Fruit fly (Drosophila melanogaster) whole organism, embryonic: Measurements from ENCODE around the gene mus201.
A peak's percentile ranks its signal among the peaks of the same experiment; 100 is the strongest.

ENCODE experiments used
- Ada2b ChIP-seq: fragments of 200-800 bp; sonication (Bioruptor generic); IDR thresholded peaks from 2 replicates; pipeline ENCODE4 v1.3.6; 2022; ENCODE audit warnings: missing biosample characterization, missing genetic modification characterization
- Awh ChIP-seq: fragments of 200-800 bp; sonication (Bioruptor generic); IDR thresholded peaks from 2 replicates; pipeline ENCODE4, ENCODE4 v1.3.6; 2022; ENCODE audit warnings: missing biosample characterization, missing genetic modification characterization
- Bgb ChIP-seq: fragments of 200-800 bp; sonication (Bioruptor generic); IDR thresholded peaks from 2 replicates; pipeline ENCODE4 v1.3.6; 2022; ENCODE audit warnings: missing biosample characterization, missing genetic modification characterization; ENCODE audit not compliant: partially characterized antibody
- CG12659 ChIP-seq: fragments of 200-800 bp; sonication (Bioruptor generic); optimal IDR thresholded peaks from 3 replicates; lab custom pipeline; 2017; ENCODE audit warnings: mild to moderate bottlenecking, missing biosample characterization, missing genetic modification reagents, missing genetic modification characterization
- CG12744 ChIP-seq: fragments of 200-800 bp; sonication (Bioruptor generic); optimal IDR thresholded peaks from 2 replicates; lab custom pipeline; 2016; ENCODE audit warnings: missing biosample characterization, missing genetic modification characterization
- CG14965 ChIP-seq: fragments of 200-800 bp; sonication (Bioruptor generic); optimal IDR thresholded peaks from 2 replicates; lab custom pipeline; 2016; ENCODE audit warnings: missing biosample characterization, missing genetic modification characterization, borderline replicate concordance
- CG15479 ChIP-seq: fragments of 200-800 bp; sonication (Bioruptor generic); optimal IDR thresholded peaks from 3 replicates; lab custom pipeline; 2019; ENCODE audit warnings: missing biosample characterization, mild to moderate bottlenecking, missing genetic modification characterization, moderate library complexity
- CG15601 ChIP-seq: fragments of 200-800 bp; sonication (Bioruptor generic); optimal IDR thresholded peaks from 3 replicates; lab custom pipeline; 2019; ENCODE audit warnings: missing biosample characterization, mild to moderate bottlenecking, missing genetic modification characterization, moderate library complexity
- CG16815 ChIP-seq: fragments of 200-800 bp; sonication (Bioruptor generic); optimal IDR thresholded peaks from 3 replicates; lab custom pipeline; 2017; ENCODE audit warnings: missing biosample characterization, mild to moderate bottlenecking, missing genetic modification characterization
- CG32532 ChIP-seq: fragments of 200-800 bp; sonication (Bioruptor generic); IDR thresholded peaks from 2 replicates; pipeline ENCODE4 v1.3.6; 2022; ENCODE audit warnings: missing biosample characterization, missing genetic modification characterization
- CG3281 ChIP-seq: fragments of 200-800 bp; sonication (Bioruptor generic); optimal IDR thresholded peaks from 3 replicates; lab custom pipeline; 2017; ENCODE audit warnings: missing biosample characterization, mild to moderate bottlenecking, missing genetic modification characterization
- CG6765 ChIP-seq: fragments of 200-800 bp; sonication (Bioruptor generic); optimal IDR thresholded peaks from 3 replicates; lab custom pipeline; 2017; ENCODE audit warnings: missing biosample characterization, mild to moderate bottlenecking, missing genetic modification characterization
- CG6791 ChIP-seq: fragments of 200-800 bp; sonication (Bioruptor generic); IDR thresholded peaks from 3 replicates; pipeline ENCODE4 v1.3.6; 2022; ENCODE audit warnings: missing biosample characterization, missing genetic modification characterization; ENCODE audit not compliant: partially characterized antibody
- CG7928 ChIP-seq: fragments of 200-800 bp; sonication (Bioruptor generic); optimal IDR thresholded peaks from 2 replicates; lab custom pipeline; 2017; ENCODE audit warnings: missing biosample characterization, mild to moderate bottlenecking, missing genetic modification characterization
- CG8290 ChIP-seq, 3 experiments: fragments of 200-800 bp; sonication (Bioruptor generic); optimal IDR thresholded peaks; 2 replicates each; lab custom pipeline; 2016 to 2019; ENCODE audit warnings: missing biosample characterization in 3 of 3, missing genetic modification characterization in 3 of 3, mild to moderate bottlenecking in 2 of 3, moderate library complexity in 1 of 3
- CTCF ChIP-seq: fragments of 200-800 bp; sonication (Bioruptor generic); optimal IDR thresholded peaks from 2 replicates; lab custom pipeline; 2017; ENCODE audit warnings: missing biosample characterization, mild to moderate bottlenecking, missing genetic modification characterization, moderate library complexity
- CrebB ChIP-seq: fragments of 200-800 bp; sonication (Bioruptor generic); optimal IDR thresholded peaks from 3 replicates; lab custom pipeline; 2018; ENCODE audit warnings: missing biosample characterization, mild to moderate bottlenecking, missing genetic modification characterization
- Dp ChIP-seq: fragments of 200-800 bp; sonication (Bioruptor generic); optimal IDR thresholded peaks from 2 replicates; lab custom pipeline; 2018; ENCODE audit warnings: missing biosample characterization, mild to moderate bottlenecking, missing genetic modification characterization, moderate library complexity
- Drgx ChIP-seq: fragments of 200-800 bp; sonication (Bioruptor generic); IDR thresholded peaks from 2 replicates; pipeline ENCODE4 v1.3.6; 2022; ENCODE audit warnings: missing biosample characterization, missing genetic modification characterization
- Fer1 ChIP-seq: fragments of 200-800 bp; sonication (Bioruptor generic); optimal IDR thresholded peaks from 2 replicates; lab custom pipeline; 2017; ENCODE audit warnings: missing biosample characterization, mild to moderate bottlenecking, missing genetic modification characterization
- Hr78 ChIP-seq, 2 experiments: fragments of 200-800 bp in 1 of 2; fragments of >200 bp in 1 of 2; sonication (Bioruptor generic) in 1 of 2; optimal IDR thresholded peaks; 2 replicates each; lab custom pipeline; 2017 to 2019; ENCODE audit warnings: missing biosample characterization in 2 of 2, missing genetic modification characterization in 2 of 2, mild to moderate bottlenecking in 1 of 2, moderate library complexity in 1 of 2
- MBD-R2 ChIP-seq: fragments of 200-800 bp; sonication (Bioruptor generic); IDR thresholded peaks from 2 replicates; pipeline ENCODE4 v1.3.6; 2022; ENCODE audit warnings: missing biosample characterization, missing genetic modification characterization
- Med ChIP-seq: fragments of 200-800 bp; sonication (Bioruptor generic); peaks from one replicate; lab custom pipeline; 2016; ENCODE audit warnings: missing biosample characterization, missing genetic modification characterization, mild to moderate bottlenecking, inconsistent platforms, moderate library complexity
- NC2β ChIP-seq: fragments of 200-800 bp; sonication (Bioruptor generic); optimal IDR thresholded peaks from 2 replicates; lab custom pipeline; 2016; ENCODE audit warnings: missing biosample characterization, missing genetic modification characterization
- Nf-YC ChIP-seq: fragments of 200-800 bp; optimal IDR thresholded peaks from 3 replicates; lab custom pipeline; 2019; ENCODE audit warnings: missing biosample characterization, mild to moderate bottlenecking, missing genetic modification characterization, moderate library complexity
- Ravus ChIP-seq: fragments of 200-800 bp; sonication (Bioruptor generic); IDR thresholded peaks from 2 replicates; pipeline ENCODE4 v1.3.6; 2022; ENCODE audit warnings: missing biosample characterization, missing genetic modification characterization
- Vsx1 ChIP-seq: fragments of 200-800 bp; sonication (Bioruptor generic); optimal IDR thresholded peaks from 2 replicates; lab custom pipeline; 2017; ENCODE audit warnings: missing biosample characterization, mild to moderate bottlenecking, missing genetic modification characterization, missing genetic modification reagents
- az2 ChIP-seq: fragments of 200-800 bp; sonication (Bioruptor generic); optimal IDR thresholded peaks from 3 replicates; lab custom pipeline; 2016; ENCODE audit warnings: missing biosample characterization, missing genetic modification characterization
- bowl ChIP-seq: fragments of 200-800 bp; sonication (Bioruptor generic); IDR thresholded peaks from 2 replicates; pipeline ENCODE4 v1.3.6; 2022; ENCODE audit warnings: missing biosample characterization, missing genetic modification characterization
- cato ChIP-seq: fragments of 200-800 bp; sonication (Bioruptor generic); optimal IDR thresholded peaks from 2 replicates; lab custom pipeline; 2016; ENCODE audit warnings: missing biosample characterization, missing genetic modification characterization, borderline replicate concordance
- dimm ChIP-seq: fragments of 200-800 bp; sonication (Bioruptor generic); IDR thresholded peaks from 2 replicates; pipeline ENCODE4 v1.3.6; 2022; ENCODE audit warnings: missing biosample characterization, missing genetic modification characterization
- en ChIP-seq: fragments of 200-800 bp; sonication (Bioruptor generic); optimal IDR thresholded peaks from 2 replicates; lab custom pipeline; 2016; ENCODE audit warnings: missing biosample characterization, missing genetic modification characterization
- gce ChIP-seq: fragments of 200-800 bp; sonication (Bioruptor generic); IDR thresholded peaks from 3 replicates; pipeline ENCODE4 v1.3.6; 2022; ENCODE audit warnings: missing biosample characterization, missing genetic modification characterization
- gsb ChIP-seq: fragments of 200-800 bp; sonication (Bioruptor generic); IDR thresholded peaks from 2 replicates; pipeline ENCODE4 v1.3.6; 2022; ENCODE audit warnings: missing biosample characterization, missing genetic modification characterization
- hb ChIP-seq: fragments of 200-800 bp; sonication (Bioruptor generic); IDR thresholded peaks from 3 replicates; pipeline ENCODE4 v1.3.6; 2022; ENCODE audit warnings: missing biosample characterization, missing genetic modification characterization; ENCODE audit not compliant: partially characterized antibody
- lilli ChIP-seq: fragments of 200-800 bp; sonication (Bioruptor generic); optimal IDR thresholded peaks from 3 replicates; lab custom pipeline; 2016; ENCODE audit warnings: missing biosample characterization, missing genetic modification characterization
- mld ChIP-seq: fragments of 200-800 bp; sonication (Bioruptor generic); IDR thresholded peaks from 3 replicates; pipeline ENCODE4 v1.3.6; 2022; ENCODE audit warnings: missing biosample characterization, missing genetic modification characterization; ENCODE audit not compliant: partially characterized antibody
- oc ChIP-seq: fragments of 200-800 bp; sonication (Bioruptor generic); optimal IDR thresholded peaks from 2 replicates; lab custom pipeline; 2018; ENCODE audit warnings: missing biosample characterization, mild to moderate bottlenecking, missing genetic modification characterization, moderate library complexity
- p53 ChIP-seq: fragments of 200-800 bp; sonication (Bioruptor generic); optimal IDR thresholded peaks from 2 replicates; lab custom pipeline; 2016; ENCODE audit warnings: missing biosample characterization, missing genetic modification characterization
- pan ChIP-seq, 4 experiments: fragments of >200 bp in 3 of 4; fragments of 200-800 bp in 1 of 4; sonication (Bioruptor generic) in 1 of 4; optimal IDR thresholded peaks in 3 of 4; IDR thresholded peaks in 1 of 4; 2 replicates each; pipeline versions ENCODE4 v1.3.6 to Lab custom; 2017 to 2022; ENCODE audit warnings: missing biosample characterization in 2 of 4, missing genetic modification characterization in 2 of 4, mixed read lengths in 1 of 4
- psq ChIP-seq: fragments of 200-800 bp; sonication (Bioruptor generic); optimal IDR thresholded peaks from 2 replicates; lab custom pipeline; 2017; ENCODE audit warnings: missing biosample characterization, missing genetic modification characterization
- slou ChIP-seq: fragments of 200-800 bp; sonication (Bioruptor generic); optimal IDR thresholded peaks from 3 replicates; lab custom pipeline; 2016; ENCODE audit warnings: missing biosample characterization, missing genetic modification characterization
- sug ChIP-seq: fragments of 200-800 bp; optimal IDR thresholded peaks from 2 replicates; lab custom pipeline; 2019; ENCODE audit warnings: missing biosample characterization, mild to moderate bottlenecking, missing genetic modification characterization, moderate library complexity
- tll ChIP-seq, 2 experiments: fragments of 200-800 bp in 1 of 2; fragments of >200 bp in 1 of 2; sonication (Bioruptor generic) in 1 of 2; optimal IDR thresholded peaks; 2 replicates each; lab custom pipeline; 2017 to 2019; ENCODE audit warnings: missing biosample characterization in 2 of 2, missing genetic modification characterization in 2 of 2, mild to moderate bottlenecking in 1 of 2, moderate library complexity in 1 of 2
- zf30C ChIP-seq: fragments of 200-800 bp; sonication (Bioruptor generic); optimal IDR thresholded peaks from 3 replicates; lab custom pipeline; 2018; ENCODE audit warnings: missing biosample characterization, mild to moderate bottlenecking, missing genetic modification characterization

The mus201 gene

DNA sequence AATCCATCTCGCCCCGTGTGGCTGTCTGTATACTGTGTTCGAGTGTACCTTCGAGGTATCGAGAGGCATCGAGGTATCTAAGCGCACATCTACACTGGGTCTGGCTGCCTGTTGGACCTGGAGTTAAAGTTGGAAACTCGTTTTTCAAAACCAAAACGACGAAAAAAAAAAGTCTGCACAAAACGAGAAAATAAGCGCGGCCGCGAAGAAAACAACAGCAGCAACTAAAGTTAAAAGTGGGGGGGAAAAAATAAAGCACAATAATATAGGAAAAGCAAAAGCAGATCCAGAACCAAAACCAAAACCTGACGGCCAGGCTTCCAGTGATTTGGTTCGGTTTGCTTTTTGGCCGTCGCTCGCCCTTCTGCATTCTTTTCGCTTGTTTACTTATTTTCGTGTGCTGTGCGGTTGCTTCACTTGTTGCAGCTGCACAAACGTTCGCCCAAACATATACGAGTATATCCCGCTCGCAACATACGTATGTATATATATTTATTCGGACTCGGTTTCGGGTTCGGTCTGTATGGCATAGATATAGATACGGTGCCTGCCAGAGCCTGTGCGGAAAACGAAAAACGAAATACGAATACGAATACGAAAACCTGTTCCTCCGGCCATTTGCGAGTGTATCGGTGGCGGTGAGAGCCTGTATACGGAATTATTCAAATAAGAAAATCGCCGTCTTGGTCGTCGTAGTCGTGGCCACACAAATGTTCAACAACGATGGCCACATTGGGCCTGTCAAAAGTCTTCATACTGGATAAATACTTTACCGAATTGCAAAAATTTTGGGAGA is 41.1 kb downstream of the mus201 start (continued):
- no peak for TF ChIP-seq Nf-YC (tag; lab: Kevin White, UChicago)
- no peak for TF ChIP-seq CG14965 (GFP tag; lab: Kevin White, UChicago)
- TF ChIP-seq CG12659 (GFP tag; lab: Kevin White, UChicago): no peak
- no peak for TF ChIP-seq CG15601 (tag; lab: Kevin White, UChicago)
- peak; percentile 18 for TF ChIP-seq CG15479 (GFP tag; lab: Kevin White, UChicago)
- TF ChIP-seq zf30C: no peak
- no peak for TF ChIP-seq CG16815 (GFP tag; lab: Kevin White, UChicago)
- no peak for TF ChIP-seq CrebB (tag; lab: Kevin White, UChicago)
- no peak for TF ChIP-seq Ravus (GFP tag; lab: Robert Waterston, UW)
- peak; percentile 66 for TF ChIP-seq Drgx
- no peak for TF ChIP-seq p53 (GFP tag; lab: Kevin White, UChicago)
- TF ChIP-seq CG7928 (GFP tag; lab: Kevin White, UChicago): no peak
- no peak for TF ChIP-seq az2 (GFP tag; lab: Kevin White, UChicago)
- no peak for TF ChIP-seq en
- TF ChIP-seq dimm (GFP tag; lab: Robert Waterston, UW): no peak
- no peak for TF ChIP-seq mld
- no peak for TF ChIP-seq NC2β (GFP tag; lab: Kevin White, UChicago)
- no peak for TF ChIP-seq gsb
- TF ChIP-seq Med (GFP tag; lab: Kevin White, UChicago): peak; percentile 70
- TF ChIP-seq cato (GFP tag; lab: Kevin White, UChicago): no peak
- no peak for TF ChIP-seq gce (GFP tag; lab: Robert Waterston, UW)
- peak; percentile 29; the same call in 1 of the 3 replicates for TF ChIP-seq CG6791 (GFP tag; lab: Robert Waterston, UW)
- no peak for TF ChIP-seq CG8290 (GFP tag; optimal IDR thresholded peaks at IDR 0.05; lab: Kevin White, UChicago)
- TF ChIP-seq CG8290 (tag; optimal IDR thresholded peaks at IDR 0.05; lab: Kevin White, UChicago): no peak
- no peak for TF ChIP-seq MBD-R2 (GFP tag; lab: Robert Waterston, UW)
- TF ChIP-seq lilli (GFP tag; lab: Kevin White, UChicago): no peak
- TF ChIP-seq Bgb: no peak

DNA sequence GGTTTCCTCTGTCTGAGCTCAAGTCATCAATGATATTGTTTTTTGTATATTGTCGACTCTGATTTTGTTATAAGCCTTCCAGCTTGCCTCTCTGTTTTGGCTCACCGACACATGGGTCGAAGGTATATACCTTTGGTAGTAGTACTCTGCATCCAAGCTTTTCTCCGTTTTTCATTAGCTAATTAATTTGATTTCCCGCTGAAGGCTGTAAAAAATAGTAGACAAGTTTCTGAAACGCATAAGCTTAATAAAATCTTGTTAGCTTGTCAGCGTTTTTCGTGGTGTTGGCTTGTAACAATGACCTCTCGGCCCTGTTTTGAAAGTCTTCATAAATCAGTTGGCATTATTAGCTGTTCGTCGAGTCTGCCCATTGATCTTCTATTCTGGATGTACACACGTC is 42.9 kb downstream of the mus201 start:
- no peak for TF ChIP-seq Bgb
- peak; percentile 42; the same call in 1 of the 2 replicates for TF ChIP-seq Awh (GFP tag; lab: Robert Waterston, UW)
- TF ChIP-seq oc (tag; lab: Kevin White, UChicago): peak; percentile 72
- no peak for TF ChIP-seq bowl (GFP tag; lab: Robert Waterston, UW)
- TF ChIP-seq slou (GFP tag; lab: Kevin White, UChicago): no peak
- TF ChIP-seq Hr78 (GFP tag; optimal IDR thresholded peaks at IDR 0.05; lab: Kevin White, UChicago): peak in 1 of 2 experiments; percentile 36
- TF ChIP-seq CG6765 (GFP tag; lab: Kevin White, UChicago): no peak
- TF ChIP-seq Vsx1 (GFP tag; lab: Kevin White, UChicago): peak; percentile 74

DNA sequence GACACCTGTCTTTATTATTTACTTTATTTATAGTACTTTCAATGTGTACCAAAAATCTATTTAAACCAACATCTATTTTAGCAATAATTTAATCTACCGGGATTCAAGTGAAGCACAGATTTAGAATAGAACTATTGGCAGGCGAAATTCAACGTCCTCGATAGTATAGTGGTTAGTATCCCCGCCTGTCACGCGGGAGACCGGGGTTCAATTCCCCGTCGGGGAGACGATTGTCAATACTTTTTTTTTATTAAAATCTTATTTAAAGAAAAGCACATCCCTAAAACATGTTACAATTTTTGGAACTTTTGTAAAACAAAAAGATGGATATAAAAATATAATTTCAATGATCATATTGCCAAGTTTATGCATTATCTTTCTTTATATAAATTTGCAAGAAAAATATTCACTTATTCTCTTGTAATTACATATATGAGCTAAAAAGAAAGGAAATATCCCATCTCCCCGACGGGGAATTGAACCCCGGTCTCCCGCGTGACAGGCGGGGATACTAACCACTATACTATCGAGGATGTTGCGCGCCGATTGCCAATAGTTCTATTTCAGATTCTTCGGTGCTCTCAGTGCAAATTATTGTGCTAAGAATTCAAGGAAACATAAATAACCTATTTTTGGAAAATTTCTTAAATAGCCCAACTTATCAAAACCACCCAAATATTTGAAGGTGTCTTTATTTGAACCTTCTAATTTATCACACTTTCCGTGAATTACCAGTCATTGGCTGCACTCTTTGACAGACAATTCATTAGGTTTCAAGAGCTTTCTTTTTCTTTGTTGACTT is 43.9 kb downstream of the mus201 start, which contains the start of gene CG43796:
Gene CG43796 (plus strand): TSS at position 752 of the 802 bp plus-strand sequence.
- TF ChIP-seq CTCF (GFP tag; lab: Kevin White, UChicago) (peak; percentile 26), psq (GFP tag; lab: Kevin White, UChicago) (no peak), hb (GFP tag; lab: Robert Waterston, UW) (0 out of 3 replicates have a peak, but pooled peaks have one; percentile 50), CG12744 (no peak), Dp (GFP tag; lab: Kevin White, UChicago) (no peak), pan (optimal IDR thresholded peaks at IDR 0.05; lab: Kevin White, UChicago) (no peak), pan (GFP tag; optimal IDR thresholded peaks at IDR 0.05 in 1 of 2, IDR thresholded peaks at IDR 0.05 in 1 of 2) (no peak), CG32532 (GFP tag; lab: Robert Waterston, UW) (no peak), tll (GFP tag; optimal IDR thresholded peaks at IDR 0.05; lab: Kevin White, UChicago) (no peak), Fer1 (GFP tag; lab: Kevin White, UChicago) (no peak), Ada2b (GFP tag; lab: Robert Waterston, UW) (no peak), CG3281 (GFP tag; lab: Kevin White, UChicago) (no peak), sug (tag; lab: Kevin White, UChicago) (no peak), Nf-YC (tag; lab: Kevin White, UChicago) (no peak), CG14965 (GFP tag; lab: Kevin White, UChicago) (no peak)
